Fruit fly (Drosophila melanogaster) whole organism, pupa: ENCODE data around the gene CG2577.

Experiments
- CG10348 ChIP-seq: fragments of 200-800 bp; sonication (Bioruptor generic); IDR thresholded peaks from 2 replicates; pipeline ENCODE4 v1.3.6; 2022; ENCODE audit warnings: missing biosample characterization, missing genetic modification characterization
- CG12605 ChIP-seq: fragments of 200-800 bp; sonication (Bioruptor generic); IDR thresholded peaks from 2 replicates; pipeline ENCODE4 v1.3.6; 2022; ENCODE audit warnings: missing biosample characterization, missing genetic modification characterization
- CG13204 ChIP-seq: fragments of 200-800 bp; sonication (Bioruptor generic); optimal IDR thresholded peaks from 2 replicates; lab custom pipeline; 2018; ENCODE audit warnings: missing biosample characterization, mild to moderate bottlenecking, missing genetic modification characterization, moderate library complexity
- CG14655 ChIP-seq: fragments of 200-800 bp; sonication (Bioruptor generic); optimal IDR thresholded peaks from 3 replicates; lab custom pipeline; 2017; ENCODE audit warnings: mild to moderate bottlenecking, missing biosample characterization, missing genetic modification reagents, missing genetic modification characterization
- CG15710 ChIP-seq: fragments of 200-800 bp; sonication (Bioruptor generic); optimal IDR thresholded peaks from 2 replicates; lab custom pipeline; 2018; ENCODE audit warnings: missing biosample characterization, mild to moderate bottlenecking, missing genetic modification characterization, moderate library complexity
- CG17806 ChIP-seq: fragments of 200-800 bp; sonication (Bioruptor generic); optimal IDR thresholded peaks from 2 replicates; lab custom pipeline; 2018; ENCODE audit warnings: missing biosample characterization, mild to moderate bottlenecking, missing genetic modification characterization, moderate library complexity
- CG32121 ChIP-seq: fragments of 200-800 bp; sonication (Bioruptor generic); IDR thresholded peaks from 2 replicates; pipeline ENCODE4 v1.3.6; 2022; ENCODE audit warnings: missing biosample characterization, missing genetic modification characterization
- CG34367 ChIP-seq: fragments of 200-800 bp; sonication (Bioruptor generic); optimal IDR thresholded peaks from 2 replicates; lab custom pipeline; 2018; ENCODE audit warnings: missing biosample characterization, mild to moderate bottlenecking, missing genetic modification characterization
- CG4496 ChIP-seq: fragments of 200-800 bp; sonication (Bioruptor generic); IDR thresholded peaks from 3 replicates; pipeline ENCODE4 v1.3.6; 2022; ENCODE audit warnings: missing biosample characterization, missing genetic modification characterization
- CG8159 ChIP-seq: fragments of 200-800 bp; sonication (Bioruptor generic); optimal IDR thresholded peaks from 3 replicates; lab custom pipeline; 2018; ENCODE audit warnings: missing biosample characterization, mild to moderate bottlenecking, missing genetic modification characterization, moderate library complexity
- CG8301 ChIP-seq: fragments of 200-800 bp; sonication (Bioruptor generic); optimal IDR thresholded peaks from 2 replicates; lab custom pipeline; 2018; ENCODE audit warnings: missing biosample characterization, mild to moderate bottlenecking, missing genetic modification characterization
- CG9948 ChIP-seq: fragments of 200-800 bp; sonication (Bioruptor generic); optimal IDR thresholded peaks from 2 replicates; lab custom pipeline; 2018; ENCODE audit warnings: missing biosample characterization, mild to moderate bottlenecking, missing genetic modification characterization, moderate library complexity
- D1 ChIP-seq: fragments of 200-800 bp; sonication (Bioruptor generic); optimal IDR thresholded peaks from 2 replicates; lab custom pipeline; 2018; ENCODE audit warnings: missing biosample characterization, mild to moderate bottlenecking, missing genetic modification characterization, moderate library complexity
- EcR ChIP-seq: fragments of 200-800 bp; sonication (Bioruptor generic); optimal IDR thresholded peaks from 3 replicates; lab custom pipeline; 2019; ENCODE audit warnings: missing biosample characterization, missing genetic modification characterization, mild to moderate bottlenecking, moderate library complexity, missing genetic modification reagents
- Ets98B ChIP-seq: fragments of 200-800 bp; sonication (Bioruptor generic); IDR thresholded peaks from 2 replicates; pipeline ENCODE4 v1.3.6; 2022; ENCODE audit warnings: missing biosample characterization, missing genetic modification characterization
- Pif1A ChIP-seq: fragments of 200-800 bp; sonication (Bioruptor generic); optimal IDR thresholded peaks from 3 replicates; lab custom pipeline; 2016; ENCODE audit warnings: missing biosample characterization, missing genetic modification characterization
- Pif1B ChIP-seq: fragments of 200-800 bp; sonication (Bioruptor generic); optimal IDR thresholded peaks from 3 replicates; lab custom pipeline; 2016; ENCODE audit warnings: missing biosample characterization, missing genetic modification characterization
- Snoo ChIP-seq: fragments of 200-800 bp; sonication (Bioruptor generic); optimal IDR thresholded peaks from 3 replicates; lab custom pipeline; 2017; ENCODE audit warnings: missing biosample characterization, mild to moderate bottlenecking, missing genetic modification characterization, inconsistent platforms
- fd96Ca ChIP-seq: fragments of 200-800 bp; sonication (Bioruptor generic); IDR thresholded peaks from 3 replicates; pipeline ENCODE4 v1.3.6; 2022; ENCODE audit warnings: missing biosample characterization, missing genetic modification characterization
- gl ChIP-seq: fragments of 200-800 bp; sonication (Bioruptor generic); optimal IDR thresholded peaks from 2 replicates; lab custom pipeline; 2018; ENCODE audit warnings: missing biosample characterization, mild to moderate bottlenecking, missing genetic modification characterization
- rn ChIP-seq: fragments of 200-800 bp; sonication (Bioruptor generic); IDR thresholded peaks from 2 replicates; pipeline ENCODE4 v1.3.6; 2022; ENCODE audit warnings: missing biosample characterization, missing genetic modification characterization

The CG2577 gene

dm6 chrX:12372818-12373217, at the start of gene CG2577:
Gene CG2577, plus strand, starts transcription at chrX:12373118.
- TF ChIP-seq D1 (tag; lab: Kevin White, UChicago): no peak
- TF ChIP-seq CG8301: no peak
- TF ChIP-seq CG4496 (GFP tag; lab: Robert Waterston, UW): no peak
- TF ChIP-seq rn (GFP tag; lab: Robert Waterston, UW): no peak
- no peak for TF ChIP-seq fd96Ca (GFP tag; lab: Robert Waterston, UW)
- TF ChIP-seq CG17806 (tag; lab: Kevin White, UChicago): no peak
- no peak for TF ChIP-seq CG8159 (tag; lab: Kevin White, UChicago)
- no peak for TF ChIP-seq Ets98B (GFP tag; lab: Robert Waterston, UW)
- no peak for TF ChIP-seq CG10348 (GFP tag; lab: Robert Waterston, UW)
- no peak for TF ChIP-seq CG34367 (tag; lab: Kevin White, UChicago)
- no peak for TF ChIP-seq Snoo
- no peak for TF ChIP-seq CG9948 (tag; lab: Kevin White, UChicago)
- TF ChIP-seq CG32121 (GFP tag; lab: Robert Waterston, UW): no peak
- no peak for TF ChIP-seq Pif1B (GFP tag; lab: Kevin White, UChicago)
- no peak for TF ChIP-seq CG13204
- TF ChIP-seq EcR (GFP tag; lab: Kevin White, UChicago): no peak

DNA sequence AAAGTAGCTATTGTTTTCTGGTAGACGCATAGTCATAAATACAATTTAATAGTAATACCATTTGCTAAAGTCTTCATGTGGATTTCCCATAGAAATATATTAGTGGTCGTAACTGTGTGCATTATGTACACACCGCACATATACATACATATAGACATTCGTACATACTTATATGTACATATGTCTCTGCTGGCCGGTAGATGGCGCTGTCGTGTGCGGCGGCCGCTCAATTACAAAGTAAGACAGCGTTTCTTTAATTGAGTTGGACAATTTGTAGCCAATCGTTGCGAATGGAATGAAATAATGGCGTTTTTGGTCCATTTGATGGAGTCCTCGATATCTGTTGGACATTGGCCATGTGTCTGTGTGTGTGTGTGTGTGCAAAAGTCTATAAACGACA, 19.5 kb upstream of the CG2577 start:
- no peak for TF ChIP-seq EcR (GFP tag; lab: Kevin White, UChicago)
- TF ChIP-seq CG34367 (tag; lab: Kevin White, UChicago): no peak
- no peak for TF ChIP-seq CG17806 (tag; lab: Kevin White, UChicago)
- no peak for TF ChIP-seq gl (tag; lab: Kevin White, UChicago)
- TF ChIP-seq CG14655 (GFP tag; lab: Kevin White, UChicago): no peak
- no peak for TF ChIP-seq CG13204
- TF ChIP-seq Pif1A (GFP tag; lab: Kevin White, UChicago): no peak
- TF ChIP-seq D1 (tag; lab: Kevin White, UChicago): no peak
- no peak for TF ChIP-seq CG10348 (GFP tag; lab: Robert Waterston, UW)
- no peak for TF ChIP-seq CG8301
- TF ChIP-seq Pif1B (GFP tag; lab: Kevin White, UChicago): no peak
- no peak for TF ChIP-seq CG9948 (tag; lab: Kevin White, UChicago)
- TF ChIP-seq fd96Ca (GFP tag; lab: Robert Waterston, UW): no peak
- TF ChIP-seq CG8159 (tag; lab: Kevin White, UChicago): no peak
- no peak for TF ChIP-seq Snoo

DNA sequence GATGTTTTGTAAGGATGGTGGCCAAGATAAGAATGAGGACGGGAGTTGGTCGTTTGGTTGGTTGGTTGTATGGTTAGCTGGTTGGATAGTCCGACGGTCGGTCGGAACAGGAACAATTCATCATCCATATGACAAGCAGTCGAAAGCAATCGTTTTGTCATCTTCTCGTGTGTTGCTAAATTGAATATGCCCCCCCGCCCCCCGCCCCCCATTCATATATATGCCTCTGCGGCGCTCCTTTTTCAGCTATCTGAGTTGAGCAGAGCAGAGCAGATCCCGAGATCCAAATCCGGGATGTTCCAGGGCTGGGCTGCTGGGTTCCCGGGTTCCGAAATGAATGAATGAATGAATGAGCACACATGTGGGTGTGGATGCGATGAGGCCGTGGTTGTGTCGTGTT, 16.8 kb upstream of the CG2577 start:
- TF ChIP-seq CG32121 (GFP tag; lab: Robert Waterston, UW): no peak
- TF ChIP-seq CG4496 (GFP tag; lab: Robert Waterston, UW): no peak
- TF ChIP-seq rn (GFP tag; lab: Robert Waterston, UW): no peak
- no peak for TF ChIP-seq CG34367 (tag; lab: Kevin White, UChicago)
- TF ChIP-seq Pif1A (GFP tag; lab: Kevin White, UChicago): no peak
- TF ChIP-seq Ets98B (GFP tag; lab: Robert Waterston, UW): no peak

DNA sequence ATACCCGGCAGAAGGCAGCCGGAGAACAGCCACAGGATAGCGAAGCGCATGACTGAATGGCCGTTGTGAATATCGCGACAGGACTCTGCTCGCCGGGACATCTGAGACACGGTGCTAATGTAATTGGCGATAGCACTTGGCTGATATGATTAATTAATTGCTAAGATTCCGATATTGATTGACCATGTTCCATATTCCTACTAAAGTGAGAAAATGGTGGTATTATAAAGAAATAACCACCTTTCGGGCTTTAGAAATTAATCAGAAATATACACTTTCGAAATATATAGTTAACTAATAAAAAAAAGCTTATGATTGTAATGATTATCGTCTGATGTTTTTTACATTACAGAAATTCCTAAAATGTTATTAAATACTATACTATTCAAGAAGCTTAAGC, 4.7 kb downstream of the CG2577 start, which contains the start of gene Ir11a:
TSS of gene Ir11a (minus strand) at position 101 of the 400 bp plus-strand sequence.
- TF ChIP-seq CG14655 (GFP tag; lab: Kevin White, UChicago): no peak
- TF ChIP-seq EcR (GFP tag; lab: Kevin White, UChicago): no peak
- TF ChIP-seq CG8301: no peak
- no peak for TF ChIP-seq D1 (tag; lab: Kevin White, UChicago)
- no peak for TF ChIP-seq CG15710 (tag; lab: Kevin White, UChicago)
- no peak for TF ChIP-seq gl (tag; lab: Kevin White, UChicago)
- no peak for TF ChIP-seq CG10348 (GFP tag; lab: Robert Waterston, UW)
- no peak for TF ChIP-seq fd96Ca (GFP tag; lab: Robert Waterston, UW)
- no peak for TF ChIP-seq CG13204
- no peak for TF ChIP-seq CG4496 (GFP tag; lab: Robert Waterston, UW)
- TF ChIP-seq Pif1A (GFP tag; lab: Kevin White, UChicago): no peak
- TF ChIP-seq CG12605 (GFP tag; lab: Robert Waterston, UW): no peak

DNA sequence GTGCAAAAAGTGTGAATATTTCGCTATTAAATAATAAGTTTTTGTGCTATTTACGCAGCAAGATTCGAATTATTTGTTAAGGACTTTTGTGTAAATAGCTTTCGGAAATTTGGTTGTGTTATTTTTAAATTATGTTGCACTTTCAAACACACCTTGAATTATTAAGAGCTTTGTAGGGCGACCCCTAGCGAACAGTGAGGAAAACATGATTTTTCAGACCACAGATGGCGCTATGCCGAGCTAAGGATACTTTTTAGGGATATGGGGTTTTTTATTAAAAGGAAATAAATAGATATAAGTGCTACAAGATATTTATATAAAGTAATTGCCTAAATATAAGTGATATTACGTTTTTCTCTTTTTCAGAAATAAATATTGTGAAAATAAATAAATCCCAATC, 13.3 kb downstream of the CG2577 start:
- TF ChIP-seq CG8159 (tag; lab: Kevin White, UChicago): no peak
- TF ChIP-seq CG15710 (tag; lab: Kevin White, UChicago): no peak
- no peak for TF ChIP-seq Pif1A (GFP tag; lab: Kevin White, UChicago)
- TF ChIP-seq CG4496 (GFP tag; lab: Robert Waterston, UW): no peak
- no peak for TF ChIP-seq Snoo
- no peak for TF ChIP-seq CG8301
- TF ChIP-seq EcR (GFP tag; lab: Kevin White, UChicago): no peak
- TF ChIP-seq CG13204: no peak
- no peak for TF ChIP-seq CG12605 (GFP tag; lab: Robert Waterston, UW)
- no peak for TF ChIP-seq CG9948 (tag; lab: Kevin White, UChicago)
- TF ChIP-seq Pif1B (GFP tag; lab: Kevin White, UChicago): no peak
- TF ChIP-seq rn (GFP tag; lab: Robert Waterston, UW): no peak
- TF ChIP-seq D1 (tag; lab: Kevin White, UChicago): no peak
- no peak for TF ChIP-seq CG32121 (GFP tag; lab: Robert Waterston, UW)
- TF ChIP-seq fd96Ca (GFP tag; lab: Robert Waterston, UW): no peak
- TF ChIP-seq gl (tag; lab: Kevin White, UChicago): no peak
- no peak for TF ChIP-seq CG10348 (GFP tag; lab: Robert Waterston, UW)
- TF ChIP-seq Ets98B (GFP tag; lab: Robert Waterston, UW): no peak
- no peak for TF ChIP-seq CG14655 (GFP tag; lab: Kevin White, UChicago)

DNA sequence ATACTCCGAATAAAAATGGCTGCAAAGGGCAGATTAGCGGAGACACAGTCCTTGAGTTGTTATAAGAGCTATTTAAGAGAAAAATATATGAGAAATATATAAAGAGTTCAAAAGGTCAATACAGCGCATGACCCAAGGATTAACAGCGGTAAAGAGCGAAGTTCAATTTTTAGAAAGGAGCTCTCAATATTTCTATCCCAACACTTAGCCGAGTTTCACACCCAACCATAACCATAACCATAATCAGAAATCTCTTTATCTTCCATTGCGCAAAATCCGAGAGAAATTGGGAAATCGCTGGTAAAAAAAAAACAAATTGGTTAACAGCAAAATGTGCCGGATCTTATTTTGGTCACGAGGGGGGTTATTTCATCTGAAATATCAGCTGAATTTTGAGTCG, 16.2 kb downstream of the CG2577 start:
- no peak for TF ChIP-seq gl (tag; lab: Kevin White, UChicago)
- TF ChIP-seq CG34367 (tag; lab: Kevin White, UChicago): no peak
- no peak for TF ChIP-seq Pif1A (GFP tag; lab: Kevin White, UChicago)
- TF ChIP-seq Pif1B (GFP tag; lab: Kevin White, UChicago): no peak
- TF ChIP-seq CG12605 (GFP tag; lab: Robert Waterston, UW): no peak
- no peak for TF ChIP-seq Snoo
- no peak for TF ChIP-seq CG14655 (GFP tag; lab: Kevin White, UChicago)
- TF ChIP-seq CG8301: no peak
- TF ChIP-seq fd96Ca (GFP tag; lab: Robert Waterston, UW): no peak
- TF ChIP-seq CG9948 (tag; lab: Kevin White, UChicago): no peak
